Worm (Caenorhabditis elegans): ENCODE measurements around the gene C35B8.3.
A peak's percentile ranks its signal among the peaks of the same experiment; 100 is the strongest.

DNA sequence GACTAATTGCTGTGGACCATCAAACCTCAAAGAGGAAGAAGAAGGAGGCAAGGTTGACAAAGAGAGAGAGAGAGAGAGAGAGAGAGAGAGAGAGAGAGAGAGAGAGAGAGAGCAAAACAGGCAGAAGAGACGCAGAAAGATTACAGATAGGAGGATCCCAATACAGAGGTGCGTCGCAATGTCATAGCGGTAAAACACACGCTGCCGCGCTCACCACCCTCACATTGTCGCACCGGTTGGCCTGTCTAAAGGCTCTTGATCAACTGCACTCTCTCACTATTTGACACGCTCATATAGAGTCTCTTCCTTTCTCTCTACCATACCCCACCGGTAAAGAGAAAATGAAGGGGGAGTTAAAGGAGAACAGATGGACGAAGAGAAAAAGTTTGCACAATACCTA, 11.6 kb downstream of the C35B8.3 start:
- TF ChIP-seq ama-1 (optimal IDR thresholded peaks at IDR 0.05) (no peak), sea-1 (GFP tag; conservative IDR thresholded peaks at IDR 0.05) (0 out of 2 replicates have a peak, but pooled peaks have one; percentile 13), scrt-1 (GFP tag; IDR thresholded peaks at IDR 0.05) (no peak), tra-4 (tag; optimal IDR thresholded peaks at IDR 0.05) (no peak), ceh-13 (GFP tag; optimal IDR thresholded peaks at IDR 0.05) (peak; percentile 28), tbx-37 (GFP tag; conservative IDR thresholded peaks at IDR 0.05) (no peak), F13C5.2 (tag; optimal IDR thresholded peaks at IDR 0.05) (peak; percentile 14), tbx-11 (GFP tag; IDR thresholded peaks at IDR 0.05) (no peak), flt-1 (GFP tag; IDR thresholded peaks at IDR 0.05) (no peak), ets-7 (tag; optimal IDR thresholded peaks at IDR 0.05) (peak; percentile 14), hmbx-1 (tag; optimal IDR thresholded peaks at IDR 0.05) (peak; percentile 30)
